Worm (Caenorhabditis elegans): ENCODE measurements around the gene K01B6.4.

The K01B6.4 gene

ce11 chrIII:9277803-9278202, 19.4 kb downstream of the K01B6.4 start:
- no peak for TF ChIP-seq sox-4 (tag; optimal IDR thresholded peaks at IDR 0.05)

ce11 chrIII:9272107-9272506, 25.1 kb downstream of the K01B6.4 start:
- TF ChIP-seq ceh-48 (tag; optimal IDR thresholded peaks at IDR 0.05) (peak; percentile 87), ceh-30 (tag; optimal IDR thresholded peaks at IDR 0.05) (no peak)

ce11 chrIII:9271389-9271918, 25.8 kb downstream of the K01B6.4 start:
- TF ChIP-seq hlh-30 (tag; optimal IDR thresholded peaks at IDR 0.05; ENCODE audit: insufficient read depth) (no peak), unc-42 (tag; optimal IDR thresholded peaks at IDR 0.05) (peak; percentile 66), odd-2 (tag; optimal IDR thresholded peaks at IDR 0.05) (no peak)

- no peak for TF ChIP-seq zip-5 (tag; optimal IDR thresholded peaks at IDR 0.05)
- TF ChIP-seq pag-3 (tag; optimal IDR thresholded peaks at IDR 0.05; ENCODE audit: borderline replicate concordance), result no peak
- no peak for TF ChIP-seq eyg-1 (tag; optimal IDR thresholded peaks at IDR 0.05)
- TF ChIP-seq hlh-6 (tag; optimal IDR thresholded peaks at IDR 0.05), result no peak
- no peak for TF ChIP-seq F13H6.1 (tag; optimal IDR thresholded peaks at IDR 0.05)
- no peak for TF ChIP-seq hlh-8 (tag; optimal IDR thresholded peaks at IDR 0.05)
- no peak for TF ChIP-seq sox-2 (GFP tag; IDR thresholded peaks at IDR 0.05)
- TF ChIP-seq ceh-6 (GFP tag; optimal IDR thresholded peaks at IDR 0.05), result no peak
- TF ChIP-seq Y22D7AL.16 (tag; optimal IDR thresholded peaks at IDR 0.05), result no peak
- no peak for TF ChIP-seq ztf-16 (tag; optimal IDR thresholded peaks at IDR 0.05)
- no peak for TF ChIP-seq tbx-2 (tag; optimal IDR thresholded peaks at IDR 0.05)
- TF ChIP-seq sdc-2 (tag; optimal IDR thresholded peaks at IDR 0.05), result no peak
- TF ChIP-seq mec-3 (tag; optimal IDR thresholded peaks at IDR 0.05; ENCODE audit: borderline replicate concordance), result no peak
- TF ChIP-seq ceh-24 (tag; optimal IDR thresholded peaks at IDR 0.05), result no peak
- no peak for TF ChIP-seq hlh-15 (tag; optimal IDR thresholded peaks at IDR 0.05)
Observed at ce11 chrIII:9270183-9270582, 27.1 kb downstream of the K01B6.4 start.

- TF ChIP-seq pros-1 (tag; optimal IDR thresholded peaks at IDR 0.05), result no peak
- no peak for TF ChIP-seq ref-2 (tag; optimal IDR thresholded peaks at IDR 0.05)
- TF ChIP-seq hlh-6 (tag; optimal IDR thresholded peaks at IDR 0.05), result no peak
- TF ChIP-seq nhr-232 (tag; optimal IDR thresholded peaks at IDR 0.05), result no peak
- TF ChIP-seq pha-4 (tag; optimal IDR thresholded peaks at IDR 0.05), result no peak
- no peak for TF ChIP-seq hlh-15 (tag; optimal IDR thresholded peaks at IDR 0.05)
- TF ChIP-seq C08G9.2 (tag; optimal IDR thresholded peaks at IDR 0.05), result no peak
- TF ChIP-seq T23F11.4 (GFP tag; optimal IDR thresholded peaks at IDR 0.05), result no peak
- no peak for TF ChIP-seq unc-55 (GFP tag; optimal IDR thresholded peaks at IDR 0.05)
- TF ChIP-seq che-1 (tag; optimal IDR thresholded peaks at IDR 0.05), result no peak
- TF ChIP-seq ceh-22 (tag; optimal IDR thresholded peaks at IDR 0.05), result no peak
- TF ChIP-seq mec-3 (tag; optimal IDR thresholded peaks at IDR 0.05; ENCODE audit: borderline replicate concordance), result no peak
- no peak for TF ChIP-seq ets-4 (tag; optimal IDR thresholded peaks at IDR 0.05)
- no peak for TF ChIP-seq sox-4 (tag; optimal IDR thresholded peaks at IDR 0.05)
- TF ChIP-seq lim-6 (tag; optimal IDR thresholded peaks at IDR 0.05), result no peak
- TF ChIP-seq hlh-13 (GFP tag; optimal IDR thresholded peaks at IDR 0.05), result no peak
- TF ChIP-seq eyg-1 (tag; optimal IDR thresholded peaks at IDR 0.05), result no peak
- no peak for TF ChIP-seq ttx-3 (tag; optimal IDR thresholded peaks at IDR 0.05)
Observed at ce11 chrIII:9269012-9269471, 28.2 kb downstream of the K01B6.4 start, which contains the start of gene clip-1. clip-1 (minus strand) TSS chrIII:9269062.

- TF ChIP-seq ceh-30 (tag; optimal IDR thresholded peaks at IDR 0.05) (no peak), nfya-1 (tag; optimal IDR thresholded peaks at IDR 0.05) (no peak), syd-9 (tag; optimal IDR thresholded peaks at IDR 0.05) (no peak), gmeb-2 (tag; optimal IDR thresholded peaks at IDR 0.05) (no peak), K09A11.1 (tag; optimal IDR thresholded peaks at IDR 0.05; ENCODE audit: insufficient read depth) (no peak), tbx-7 (tag; optimal IDR thresholded peaks at IDR 0.05) (no peak)
Observed at ce11 chrIII:9258510-9258909, 38.7 kb downstream of the K01B6.4 start.
